Worm (Caenorhabditis elegans) whole organism, mixed stage, embryonic: Measurements from ENCODE around the gene col-92.

ENCODE experiments used
- M03D4.4 ChIP-seq: sonication (generic microtip); optimal IDR thresholded peaks from 2 replicates; lab custom pipeline; 2017; ENCODE audit warnings: mild to moderate bottlenecking, missing genetic modification characterization, missing compliant biosample characterization
- ces-1 ChIP-seq: fragments of 150-350 bp; optimal IDR thresholded peaks from 2 replicates; lab custom pipeline; 2014; ENCODE audit warnings: missing biosample characterization, missing genetic modification reagents, missing genetic modification characterization
- elt-3 ChIP-seq: fragments of 150-350 bp; optimal IDR thresholded peaks from 2 replicates; lab custom pipeline; 2014; ENCODE audit warnings: missing biosample characterization, missing genetic modification characterization
- nhr-12 ChIP-seq: fragments of 150-350 bp; optimal IDR thresholded peaks from 2 replicates; lab custom pipeline; 2014; ENCODE audit warnings: missing biosample characterization, missing genetic modification characterization
- nhr-237 ChIP-seq: fragments of 150-350 bp; optimal IDR thresholded peaks from 2 replicates; lab custom pipeline; 2014; ENCODE audit warnings: missing biosample characterization, missing genetic modification characterization
- nhr-28 ChIP-seq: fragments of 150-350 bp; optimal IDR thresholded peaks from 2 replicates; lab custom pipeline; 2014; ENCODE audit warnings: missing biosample characterization, missing genetic modification characterization
- unc-39 ChIP-seq: fragments of 150-350 bp; optimal IDR thresholded peaks from 2 replicates; lab custom pipeline; 2014; ENCODE audit warnings: missing biosample characterization, missing genetic modification characterization
- unc-62 ChIP-seq: fragments of 150-350 bp; optimal IDR thresholded peaks from 2 replicates; lab custom pipeline; 2014; ENCODE audit warnings: missing biosample characterization, missing genetic modification reagents, missing genetic modification characterization

DNA sequence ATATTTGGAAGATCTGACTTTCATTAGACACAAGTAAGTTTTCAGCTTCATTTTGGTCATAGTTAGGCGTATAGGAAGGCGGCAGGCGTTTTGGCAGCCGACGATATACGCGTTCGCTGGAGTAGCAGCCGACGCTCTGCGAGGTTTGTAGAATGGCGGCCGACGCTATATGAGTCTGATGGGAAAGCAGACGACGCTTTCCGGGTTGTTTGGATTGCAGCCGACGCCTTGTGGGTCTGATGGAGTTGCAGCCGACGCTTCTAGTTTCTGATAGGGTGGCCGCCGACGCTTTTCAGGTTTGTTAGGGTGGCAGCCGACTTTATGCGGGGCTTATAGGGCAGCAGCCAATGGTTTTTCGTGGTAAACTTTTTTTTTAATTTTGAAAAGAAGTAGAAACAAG is 19.8 kb upstream of the col-92 start:
- no peak for TF ChIP-seq M03D4.4 (tag; lab: Kevin White, UChicago)
- no peak for TF ChIP-seq unc-39 (tag; lab: Kevin White, UChicago)
- no peak for TF ChIP-seq elt-3 (tag; lab: Kevin White, UChicago)
- TF ChIP-seq unc-62: no peak
- no peak for TF ChIP-seq ces-1 (GFP tag; lab: Kevin White, UChicago)
- no peak for TF ChIP-seq nhr-28 (tag; lab: Kevin White, UChicago)
- no peak for TF ChIP-seq nhr-12 (tag; lab: Kevin White, UChicago)
- no peak for TF ChIP-seq nhr-237
